Worm (Caenorhabditis elegans) whole organism, L1 larva: Measurements from ENCODE around the gene prp-9.

Source experiments
- C34B4.2 ChIP-seq: sonication (generic microtip); optimal IDR thresholded peaks from 2 replicates; lab custom pipeline; 2017; ENCODE audit warnings: mild to moderate bottlenecking, missing genetic modification characterization, missing compliant biosample characterization
- elt-3 ChIP-seq, 6 experiments: fragments of 150-350 bp in 1 of 6; sonication (generic microtip); optimal IDR thresholded peaks; 2 replicates each; lab custom pipeline; 2017 to 2018; ENCODE audit warnings: missing biosample characterization in 6 of 6, missing genetic modification characterization in 6 of 6, inconsistent platforms in 1 of 6
- lin-15B ChIP-seq: fragments of 150-350 bp; sonication (generic microtip); optimal IDR thresholded peaks from 3 replicates; lab custom pipeline; 2014; ENCODE audit warnings: missing biosample characterization, missing genetic modification characterization
- nhr-12 ChIP-seq: sonication (generic microtip); optimal IDR thresholded peaks from 2 replicates; lab custom pipeline; 2017; ENCODE audit warnings: missing biosample characterization, missing genetic modification characterization
- nhr-237 ChIP-seq: fragments of 150-350 bp; optimal IDR thresholded peaks from 2 replicates; lab custom pipeline; 2014; ENCODE audit warnings: missing biosample characterization, missing genetic modification characterization
- nhr-28 ChIP-seq: fragments of 150-350 bp; optimal IDR thresholded peaks from 2 replicates; lab custom pipeline; 2014; ENCODE audit warnings: missing biosample characterization, missing genetic modification characterization
- nhr-76 ChIP-seq: sonication (generic microtip); optimal IDR thresholded peaks from 2 replicates; lab custom pipeline; 2017; ENCODE audit warnings: missing biosample characterization, missing genetic modification characterization
- pag-3 ChIP-seq: sonication (generic microtip); optimal IDR thresholded peaks from 2 replicates; lab custom pipeline; 2017; ENCODE audit warnings: missing genetic modification characterization, mild to moderate bottlenecking, missing compliant biosample characterization, antibody characterized with exemption, borderline replicate concordance; ENCODE audit not compliant: insufficient read depth
- snpc-4 ChIP-seq: fragments of 150-350 bp; optimal IDR thresholded peaks from 2 replicates; lab custom pipeline; 2014; ENCODE audit warnings: missing biosample characterization, missing genetic modification characterization
- unc-62 ChIP-seq: fragments of 150-350 bp; optimal IDR thresholded peaks from 2 replicates; lab custom pipeline; 2014; ENCODE audit warnings: missing biosample characterization, missing genetic modification reagents, missing genetic modification characterization
- zip-4 ChIP-seq: fragments of 200-800 bp; sonication (Bioruptor generic); optimal IDR thresholded peaks from 2 replicates; lab custom pipeline; 2018; ENCODE audit warnings: mild to moderate bottlenecking, missing genetic modification characterization, moderate library complexity, missing compliant biosample characterization
- ztf-11 ChIP-seq, 2 experiments: sonication (generic microtip); optimal IDR thresholded peaks; 2 replicates each; lab custom pipeline; 2016 to 2017; ENCODE audit warnings: missing genetic modification characterization in 2 of 2, missing biosample characterization in 1 of 2, missing compliant biosample characterization in 1 of 2

DNA sequence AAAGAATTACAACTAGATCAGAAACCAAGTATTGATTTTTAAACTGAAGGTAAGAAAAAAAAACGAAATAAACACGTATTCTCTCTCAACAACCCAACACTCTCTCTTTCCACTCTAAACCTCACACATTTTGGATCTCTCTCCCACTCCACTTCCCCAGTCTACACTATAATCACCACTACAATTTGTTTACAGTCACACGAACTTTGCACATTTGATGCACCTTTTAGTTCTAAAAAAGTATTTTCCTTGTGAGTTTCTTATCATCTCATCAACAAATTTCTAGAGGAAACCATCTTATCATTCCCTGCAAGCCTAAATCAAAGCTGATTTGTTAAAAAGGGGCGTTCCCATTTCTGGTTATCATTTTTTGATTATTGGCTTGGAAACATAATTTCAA lies 40.6 kb downstream of the prp-9 start:
- no peak for TF ChIP-seq zip-4 (GFP tag; lab: Kevin White, UChicago)
- TF ChIP-seq lin-15B (tag; lab: Kevin White, UChicago): no peak
- no peak for TF ChIP-seq unc-62
- no peak for TF ChIP-seq C34B4.2 (tag; lab: Kevin White, UChicago)
- TF ChIP-seq nhr-28 (tag; lab: Kevin White, UChicago): no peak
- no peak for TF ChIP-seq nhr-12 (tag; lab: Kevin White, UChicago)
- no peak for TF ChIP-seq nhr-76 (tag; lab: Kevin White, UChicago)
- no peak for TF ChIP-seq snpc-4 (tag; lab: Kevin White, UChicago)
- no peak for TF ChIP-seq nhr-237
- TF ChIP-seq pag-3: no peak
- TF ChIP-seq ztf-11 (tag; optimal IDR thresholded peaks at IDR 0.05; lab: Kevin White, UChicago): no peak
- no peak for TF ChIP-seq elt-3 (tag; optimal IDR thresholded peaks at IDR 0.05; lab: Kevin White, UChicago)
